Worm (Caenorhabditis elegans): ENCODE data around the gene fbxa-29.

The fbxa-29 gene

ce11 chrIII:1249111-1249583 is 24.4 kb downstream of the fbxa-29 start, which contains the start of the genes fbxa-76 and fbxa-77 (continued):
- TF ChIP-seq mxl-2 (GFP tag; conservative IDR thresholded peaks at IDR 0.05) (no peak), set-16 (GFP tag; IDR thresholded peaks at IDR 0.05) (no peak), arid-1 (GFP tag; conservative IDR thresholded peaks at IDR 0.05) (no peak), mes-2 (tag; optimal IDR thresholded peaks at IDR 0.05; ENCODE audit: poor library complexity, severe bottlenecking) (peak; percentile 70), ctbp-1 (GFP tag; IDR thresholded peaks at IDR 0.05) (no peak), daf-16 (GFP tag; optimal IDR thresholded peaks at IDR 0.05) (no peak), daf-16 (tag; optimal IDR thresholded peaks at IDR 0.05) (peak; percentile 53), T20F7.1 (GFP tag; optimal IDR thresholded peaks at IDR 0.05) (no peak), zag-1 (tag; optimal IDR thresholded peaks at IDR 0.05) (no peak), dmd-6 (GFP tag; IDR thresholded peaks at IDR 0.05) (peak; percentile 65), mdl-1 (tag; optimal IDR thresholded peaks at IDR 0.05) (peak in 1 of 2 experiments; percentile 3), nhr-76 (tag; optimal IDR thresholded peaks at IDR 0.05) (no peak), mep-1 (tag; optimal IDR thresholded peaks at IDR 0.05) (peak; percentile 33), lin-39 (tag; optimal IDR thresholded peaks at IDR 0.05) (no peak), mdt-29 (GFP tag; IDR thresholded peaks at IDR 0.05) (no peak), ceh-20 (GFP tag; IDR thresholded peaks at IDR 0.05) (no peak), ceh-32 (tag; optimal IDR thresholded peaks at IDR 0.05; ENCODE audit: poor library complexity) (no peak), lin-15B (tag; optimal IDR thresholded peaks at IDR 0.05) (no peak), Y48G9A.11 (GFP tag; IDR thresholded peaks at IDR 0.05) (no peak), D1046.2 (GFP tag; IDR thresholded peaks at IDR 0.05) (no peak), saeg-2 (GFP tag; IDR thresholded peaks at IDR 0.05) (no peak), egl-43 (GFP tag; IDR thresholded peaks at IDR 0.05) (no peak), ceh-82 (tag; optimal IDR thresholded peaks at IDR 0.05) (no peak), Y75B8A.6 (GFP tag; IDR thresholded peaks at IDR 0.05) (no peak), nhr-28 (tag; optimal IDR thresholded peaks at IDR 0.05) (peak; percentile 27), ceh-62 (tag; optimal IDR thresholded peaks at IDR 0.05) (no peak), F37D6.2 (tag; optimal IDR thresholded peaks at IDR 0.05) (no peak), daf-19 (GFP tag; conservative IDR thresholded peaks at IDR 0.05) (no peak), tra-1 (GFP tag; IDR thresholded peaks at IDR 0.05) (0 out of 2 replicates have a peak, but pooled peaks have one; percentile 13), skn-1 (tag; optimal IDR thresholded peaks at IDR 0.05) (no peak), unc-62 (GFP tag; optimal IDR thresholded peaks at IDR 0.05 in 1 of 2) (no peak), unc-62 (tag; optimal IDR thresholded peaks at IDR 0.05) (no peak), lin-13 (GFP tag; optimal IDR thresholded peaks at IDR 0.05) (no peak), lin-1 (GFP tag; IDR thresholded peaks at IDR 0.05) (0 out of 2 replicates have a peak, but pooled peaks have one; percentile 32), attf-4 (tag; optimal IDR thresholded peaks at IDR 0.05) (no peak), ceh-44 (GFP tag; IDR thresholded peaks at IDR 0.05) (no peak), aha-1 (tag) (no peak), R02D3.7 (tag; optimal IDR thresholded peaks at IDR 0.05) (no peak), unc-39 (tag; optimal IDR thresholded peaks at IDR 0.05) (no peak), ZK546.5 (tag; optimal IDR thresholded peaks at IDR 0.05) (no peak), nhr-6 (tag; optimal IDR thresholded peaks at IDR 0.05) (no peak), hif-1 (tag; optimal IDR thresholded peaks at IDR 0.05) (peak in 1 of 2 experiments; percentile 25), pqm-1 (tag; optimal IDR thresholded peaks at IDR 0.05) (peak; percentile 40), ama-1 (optimal IDR thresholded peaks at IDR 0.05) (no peak), lir-3 (tag; optimal IDR thresholded peaks at IDR 0.05) (no peak), nhr-77 (tag; optimal IDR thresholded peaks at IDR 0.05) (peak; percentile 6), rbr-2 (tag; optimal IDR thresholded peaks at IDR 0.05) (no peak)

Data from whole organism, L4 larva.